Worm (Caenorhabditis elegans): Measurements from ENCODE around the gene ZK666.4.
A peak's percentile ranks its signal among the peaks of the same experiment; 100 is the strongest.

Gene ZK666.4

DNA sequence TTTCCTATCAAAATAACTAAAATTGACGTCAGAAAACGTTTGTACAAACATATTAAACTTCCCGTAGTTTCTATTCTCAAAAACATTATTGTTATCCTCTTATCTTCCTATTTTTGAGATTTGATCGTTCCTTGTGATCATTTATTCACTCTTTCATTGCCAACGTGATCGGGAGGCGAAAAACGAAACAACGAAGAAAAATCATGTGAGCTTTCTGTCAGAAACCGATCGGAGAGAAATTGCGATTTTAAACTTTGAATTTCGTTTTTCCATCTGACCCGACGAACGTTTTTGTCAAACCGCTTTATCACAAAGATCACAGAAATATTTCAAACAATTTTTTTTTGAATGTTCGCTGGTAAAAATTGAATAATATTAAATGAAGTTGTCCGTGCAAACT lies 30.8 kb upstream of the ZK666.4 start (continued):
- TF ChIP-seq sma-9 (GFP tag; optimal IDR thresholded peaks at IDR 0.05) (peak; percentile 86), sma-9 (tag; optimal IDR thresholded peaks at IDR 0.05) (no peak), elt-3 (tag; optimal IDR thresholded peaks at IDR 0.05) (no peak), ztf-1 (GFP tag; conservative IDR thresholded peaks at IDR 0.05) (no peak), mab-5 (tag; optimal IDR thresholded peaks at IDR 0.05) (no peak), aly-2 (tag; optimal IDR thresholded peaks at IDR 0.05) (no peak), zag-1 (tag; optimal IDR thresholded peaks at IDR 0.05) (no peak)

DNA sequence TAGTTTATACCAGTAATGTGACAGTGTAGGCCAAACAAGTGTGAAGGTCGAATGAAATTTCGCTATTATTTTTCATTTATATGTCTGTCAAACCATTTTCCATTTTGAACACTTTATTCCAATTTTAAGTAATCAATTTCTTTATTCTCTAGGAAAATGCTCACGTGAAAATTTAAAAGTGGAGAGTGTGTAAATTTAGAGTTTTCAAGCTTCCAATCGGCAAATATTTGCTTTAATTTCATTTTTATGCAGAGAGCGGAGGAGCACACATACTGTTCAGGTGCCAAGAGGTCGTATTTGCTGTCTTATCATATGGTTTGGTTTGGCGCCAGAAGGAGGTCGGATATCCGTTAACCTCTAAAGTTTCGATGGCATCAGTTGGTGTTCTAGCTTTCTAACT lies 30.2 kb upstream of the ZK666.4 start:
- TF ChIP-seq lsy-2 (tag; optimal IDR thresholded peaks at IDR 0.05): no peak
- TF ChIP-seq nhr-11 (tag; optimal IDR thresholded peaks at IDR 0.05): peak; percentile 3

- TF ChIP-seq nhr-129 (tag; optimal IDR thresholded peaks at IDR 0.05) (peak; percentile 56), nhr-11 (tag; optimal IDR thresholded peaks at IDR 0.05) (no peak), nhr-6 (tag; optimal IDR thresholded peaks at IDR 0.05) (no peak), nhr-10 (tag; optimal IDR thresholded peaks at IDR 0.05) (no peak), R02D3.7 (tag; optimal IDR thresholded peaks at IDR 0.05) (no peak), nhr-77 (tag; optimal IDR thresholded peaks at IDR 0.05) (no peak), ZK546.5 (tag; optimal IDR thresholded peaks at IDR 0.05) (no peak), nhr-12 (tag; optimal IDR thresholded peaks at IDR 0.05) (no peak), sma-3 (GFP tag; optimal IDR thresholded peaks at IDR 0.05) (peak; percentile 62), elt-1 (tag; optimal IDR thresholded peaks at IDR 0.05) (no peak), gmeb-1 (tag; optimal IDR thresholded peaks at IDR 0.05) (peak; percentile 71), unc-55 (GFP tag; optimal IDR thresholded peaks at IDR 0.05) (no peak), unc-39 (tag; optimal IDR thresholded peaks at IDR 0.05) (no peak), Y55F3AM.14 (GFP tag; optimal IDR thresholded peaks at IDR 0.05) (peak; percentile 55), nhr-21 (tag; optimal IDR thresholded peaks at IDR 0.05) (peak; percentile 83), snpc-4 (tag; optimal IDR thresholded peaks at IDR 0.05) (no peak), nhr-237 (tag; optimal IDR thresholded peaks at IDR 0.05) (no peak), zag-1 (tag; optimal IDR thresholded peaks at IDR 0.05) (no peak), fos-1 (tag; optimal IDR thresholded peaks at IDR 0.05) (peak; percentile 85), lin-11 (tag; optimal IDR thresholded peaks at IDR 0.05) (no peak), ztf-11 (tag; optimal IDR thresholded peaks at IDR 0.05) (no peak), skn-1 (tag; optimal IDR thresholded peaks at IDR 0.05) (no peak), sma-9 (GFP tag; optimal IDR thresholded peaks at IDR 0.05) (peak; percentile 79), sma-9 (tag; optimal IDR thresholded peaks at IDR 0.05) (no peak), nhr-23 (tag; optimal IDR thresholded peaks at IDR 0.05) (no peak), nhr-25 (tag; optimal IDR thresholded peaks at IDR 0.05) (peak; percentile 88), alr-1 (tag; optimal IDR thresholded peaks at IDR 0.05) (no peak), ztf-1 (GFP tag; conservative IDR thresholded peaks at IDR 0.05) (no peak), ceh-82 (tag; optimal IDR thresholded peaks at IDR 0.05) (no peak), C34F6.9 (tag; optimal IDR thresholded peaks at IDR 0.05) (peak; percentile 32), crh-2 (tag; optimal IDR thresholded peaks at IDR 0.05) (peak; percentile 60), peb-1 (tag; optimal IDR thresholded peaks at IDR 0.05) (no peak), aly-2 (tag; optimal IDR thresholded peaks at IDR 0.05) (no peak), sem-4 (tag; optimal IDR thresholded peaks at IDR 0.05) (no peak), unc-62 (GFP tag; optimal IDR thresholded peaks at IDR 0.05) (no peak), lsy-2 (tag; optimal IDR thresholded peaks at IDR 0.05) (peak in 1 of 2 experiments; percentile 32), elt-3 (tag; optimal IDR thresholded peaks at IDR 0.05) (no peak), mab-5 (tag; optimal IDR thresholded peaks at IDR 0.05) (no peak), mdl-1 (tag; optimal IDR thresholded peaks at IDR 0.05) (peak in 1 of 2 experiments; percentile 68), dmd-4 (tag; optimal IDR thresholded peaks at IDR 0.05) (no peak), blmp-1 (tag; optimal IDR thresholded peaks at IDR 0.05; ENCODE audit: insufficient read depth) (peak; percentile 45), egl-27 (tag; optimal IDR thresholded peaks at IDR 0.05) (no peak), lin-13 (GFP tag; optimal IDR thresholded peaks at IDR 0.05) (no peak), ztf-4 (tag; optimal IDR thresholded peaks at IDR 0.05) (no peak), lin-39 (tag; optimal IDR thresholded peaks at IDR 0.05) (no peak), F13H6.1 (tag; optimal IDR thresholded peaks at IDR 0.05) (peak; percentile 12), ama-1 (optimal IDR thresholded peaks at IDR 0.05) (peak; percentile 6), ceh-16 (tag; optimal IDR thresholded peaks at IDR 0.05) (no peak)
Observed at ce11 chrII:10447348-10448316, 29.4 kb upstream of the ZK666.4 start, which contains the start of gene ZK673.2. Gene ZK673.2 (plus strand): TSS chrII:10448266.
